Fruit fly (Drosophila melanogaster) whole organism, adult: ENCODE data around the gene Ulp1.

Experiments
- CG11617 ChIP-seq: fragments of 200-800 bp; sonication (Bioruptor generic); optimal IDR thresholded peaks from 2 replicates; lab custom pipeline; 2017; ENCODE audit warnings: mild to moderate bottlenecking, missing biosample characterization, missing genetic modification reagents, missing genetic modification characterization
- CG1620 ChIP-seq: fragments of 200-800 bp; sonication (Bioruptor generic); optimal IDR thresholded peaks from 2 replicates; lab custom pipeline; 2016; ENCODE audit warnings: missing biosample characterization, missing genetic modification characterization
- CG33017 ChIP-seq: fragments of 200-800 bp; sonication (Bioruptor generic); optimal IDR thresholded peaks from 2 replicates; lab custom pipeline; 2018; ENCODE audit warnings: missing biosample characterization, mild to moderate bottlenecking, missing genetic modification characterization, moderate library complexity
- CG5204 ChIP-seq: fragments of 200-800 bp; sonication (Bioruptor generic); optimal IDR thresholded peaks from 2 replicates; lab custom pipeline; 2016; ENCODE audit warnings: missing biosample characterization, missing genetic modification characterization
- CG7101 ChIP-seq: fragments of 200-800 bp; sonication (Bioruptor generic); optimal IDR thresholded peaks from 2 replicates; lab custom pipeline; 2018; ENCODE audit warnings: missing biosample characterization, mild to moderate bottlenecking, missing genetic modification characterization, moderate library complexity
- Hr96 ChIP-seq: fragments of 200-800 bp; sonication (Bioruptor generic); optimal IDR thresholded peaks from 2 replicates; lab custom pipeline; 2016; ENCODE audit warnings: missing biosample characterization, missing genetic modification characterization
- bab1 ChIP-seq: fragments of 200-800 bp; sonication (Bioruptor generic); optimal IDR thresholded peaks from 3 replicates; lab custom pipeline; 2019; ENCODE audit warnings: missing biosample characterization, mild to moderate bottlenecking, missing genetic modification characterization, moderate library complexity
- cic ChIP-seq: fragments of 200-800 bp; sonication (Bioruptor generic); optimal IDR thresholded peaks from 2 replicates; lab custom pipeline; 2017; ENCODE audit warnings: missing biosample characterization, mild to moderate bottlenecking, missing genetic modification characterization, moderate library complexity
- cnc ChIP-seq, 2 experiments: fragments of >200 bp; optimal IDR thresholded peaks; 2 replicates each; lab custom pipeline; 2017
- kay ChIP-seq: fragments of 200-800 bp; sonication (Bioruptor generic); peaks from one replicate; lab custom pipeline; 2016; ENCODE audit warnings: missing biosample characterization, missing genetic modification characterization, borderline replicate concordance
- pad ChIP-seq: fragments of 200-800 bp; sonication (Bioruptor generic); optimal IDR thresholded peaks from 3 replicates; lab custom pipeline; 2017; ENCODE audit warnings: missing biosample characterization, missing genetic modification characterization, mild to moderate bottlenecking, moderate library complexity, missing genetic modification reagents
- tj ChIP-seq: fragments of 200-800 bp; sonication (Bioruptor generic); optimal IDR thresholded peaks from 3 replicates; lab custom pipeline; 2017; ENCODE audit warnings: missing biosample characterization, mild to moderate bottlenecking, missing genetic modification characterization, moderate library complexity
- toe ChIP-seq: fragments of 200-800 bp; sonication (Bioruptor generic); optimal IDR thresholded peaks from 2 replicates; lab custom pipeline; 2016; ENCODE audit warnings: missing biosample characterization, missing genetic modification characterization

- TF ChIP-seq CG11617 (GFP tag; lab: Kevin White, UChicago) (no peak), kay (GFP tag; lab: Kevin White, UChicago) (no peak), pad (no peak), Hr96 (GFP tag; lab: Kevin White, UChicago) (no peak), toe (GFP tag; lab: Kevin White, UChicago) (no peak), tj (GFP tag; lab: Kevin White, UChicago) (no peak), CG7101 (no peak), cnc (optimal IDR thresholded peaks at IDR 0.05; lab: Kevin White, UChicago) (no peak), CG33017 (tag; lab: Kevin White, UChicago) (no peak), CG1620 (GFP tag; lab: Kevin White, UChicago) (no peak), bab1 (GFP tag; lab: Kevin White, UChicago) (no peak), CG5204 (GFP tag; lab: Kevin White, UChicago) (no peak), cic (GFP tag; lab: Kevin White, UChicago) (no peak)
Observed at dm6 chrX:19170791-19171190, 37.2 kb downstream of the Ulp1 start, which contains the start of gene Inx5.
